Worm (Caenorhabditis elegans): ENCODE data around the gene tbx-2.

The tbx-2 gene

DNA sequence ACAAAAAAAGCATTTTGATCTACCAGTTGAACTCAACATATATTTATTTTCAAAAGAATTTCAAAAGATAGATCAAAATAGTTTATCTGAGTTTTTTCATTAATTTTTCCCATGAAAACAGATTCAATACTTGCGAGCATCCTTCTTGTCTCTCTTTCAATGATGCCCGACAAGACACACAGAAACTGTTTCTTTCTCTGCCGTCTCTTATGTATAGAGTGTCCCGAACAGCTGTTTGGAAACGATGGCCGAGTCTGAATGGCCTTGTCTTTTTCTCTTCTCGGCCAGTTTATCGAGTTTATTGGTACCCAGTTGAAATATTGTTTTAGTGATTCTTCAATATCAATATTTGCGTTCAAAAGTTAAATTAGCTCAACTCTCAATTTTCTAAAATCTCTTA lies 27.4 kb downstream of the tbx-2 start (continued):
- peak; percentile 9 for TF ChIP-seq F16B12.6 (tag; optimal IDR thresholded peaks at IDR 0.05)

DNA sequence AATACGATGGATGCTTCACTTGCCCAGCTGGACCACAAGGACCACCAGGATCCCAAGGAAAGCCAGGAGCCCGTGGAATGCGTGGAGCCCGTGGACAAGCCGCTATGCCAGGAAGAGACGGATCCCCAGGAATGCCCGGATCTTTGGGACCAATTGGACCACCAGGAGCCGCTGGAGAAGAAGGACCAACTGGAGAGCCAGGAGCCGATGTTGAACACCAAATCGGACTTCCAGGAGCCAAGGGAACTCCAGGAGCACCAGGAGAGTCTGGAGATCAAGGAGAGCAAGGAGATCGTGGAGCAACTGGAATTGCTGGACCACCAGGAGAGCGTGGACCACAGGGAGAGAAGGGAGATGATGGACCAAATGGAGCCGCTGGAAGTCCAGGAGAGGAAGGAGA lies 28.1 kb downstream of the tbx-2 start:
- no peak for TF ChIP-seq sup-37 (GFP tag; optimal IDR thresholded peaks at IDR 0.05)
- TF ChIP-seq vab-15 (tag; optimal IDR thresholded peaks at IDR 0.05): no peak
- TF ChIP-seq unc-98 (GFP tag; IDR thresholded peaks at IDR 0.05): no peak
- TF ChIP-seq ceh-8 (GFP tag; optimal IDR thresholded peaks at IDR 0.05): no peak
- no peak for TF ChIP-seq hpl-2 (GFP tag; optimal IDR thresholded peaks at IDR 0.05)
- no peak for TF ChIP-seq egl-13 (tag; optimal IDR thresholded peaks at IDR 0.05)
- TF ChIP-seq tlp-1 (tag; optimal IDR thresholded peaks at IDR 0.05): no peak
- no peak for TF ChIP-seq nhr-84 (tag; optimal IDR thresholded peaks at IDR 0.05)
- no peak for TF ChIP-seq xbp-1 (tag; optimal IDR thresholded peaks at IDR 0.05)
- no peak for TF ChIP-seq lir-3 (tag; optimal IDR thresholded peaks at IDR 0.05; ENCODE audit: poor library complexity)
- no peak for TF ChIP-seq elt-3 (tag; optimal IDR thresholded peaks at IDR 0.05)

DNA sequence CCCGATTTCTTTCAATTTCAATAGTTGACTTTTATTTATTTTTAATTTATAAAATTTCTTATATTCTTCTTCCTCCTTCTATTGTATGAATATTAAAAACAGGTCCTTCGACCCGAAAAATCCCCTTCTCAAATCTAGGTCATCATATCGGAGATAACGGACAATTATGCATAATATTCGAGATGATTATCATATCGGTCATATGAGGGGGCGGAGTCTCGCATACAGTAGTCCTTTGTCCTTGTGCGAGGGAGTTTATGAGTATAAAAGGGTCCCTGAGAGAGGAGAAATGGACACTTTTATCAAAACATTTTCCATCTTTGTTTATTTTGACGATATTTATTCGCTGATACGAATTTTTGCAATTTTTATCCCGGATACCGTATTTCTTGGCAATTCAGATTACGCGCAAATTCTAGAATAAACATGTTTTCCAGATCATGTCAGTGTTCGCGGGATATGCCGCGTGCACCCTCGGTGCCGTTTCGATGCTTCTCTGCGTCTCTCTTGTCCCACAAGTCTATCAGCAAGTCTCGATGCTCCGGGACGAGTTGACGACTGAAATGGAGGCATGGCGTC lies 29.1 kb downstream of the tbx-2 start, which contains the start of gene dpy-17:
Gene dpy-17 (plus strand): TSS at position 438 of the 579 bp plus-strand sequence.
- TF ChIP-seq grh-1 (GFP tag; IDR thresholded peaks at IDR 0.05) (no peak), aha-1 (tag; optimal IDR thresholded peaks at IDR 0.05) (no peak), pag-3 (tag; optimal IDR thresholded peaks at IDR 0.05; ENCODE audit: borderline replicate concordance, insufficient read depth) (no peak), nhr-20 (tag; optimal IDR thresholded peaks at IDR 0.05) (no peak), lin-39 (tag; optimal IDR thresholded peaks at IDR 0.05) (no peak), egl-27 (tag; optimal IDR thresholded peaks at IDR 0.05) (no peak), pqm-1 (tag; optimal IDR thresholded peaks at IDR 0.05) (no peak), C34B4.2 (tag; optimal IDR thresholded peaks at IDR 0.05) (no peak), sox-4 (tag; optimal IDR thresholded peaks at IDR 0.05) (no peak), ceh-82 (tag; optimal IDR thresholded peaks at IDR 0.05) (no peak), unc-30 (tag; optimal IDR thresholded peaks at IDR 0.05) (no peak), lsy-2 (tag; optimal IDR thresholded peaks at IDR 0.05) (no peak)

DNA sequence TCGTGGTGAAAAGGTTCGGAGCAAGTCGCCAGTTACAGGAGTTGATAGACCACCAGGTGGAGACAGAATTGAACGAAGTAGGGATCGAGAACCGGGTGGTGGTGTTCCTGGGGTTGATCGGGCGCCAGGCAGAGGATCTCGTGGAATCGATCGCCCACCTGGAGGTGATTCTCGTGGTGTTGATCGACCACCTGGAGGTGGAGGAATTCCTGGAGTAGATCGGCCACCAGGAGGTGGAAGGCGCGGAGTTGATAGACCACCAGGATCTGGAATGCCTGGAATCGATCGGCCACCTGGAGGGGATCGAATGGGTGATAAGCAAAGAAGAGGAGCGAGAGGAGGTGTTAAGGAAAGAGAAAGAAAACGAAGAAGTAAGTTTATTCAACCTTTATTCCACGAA lies 30.6 kb downstream of the tbx-2 start:
- no peak for TF ChIP-seq unc-86 (tag; optimal IDR thresholded peaks at IDR 0.05)
- TF ChIP-seq mdl-1 (tag; optimal IDR thresholded peaks at IDR 0.05): no peak
- no peak for TF ChIP-seq nhr-85 (tag)
- no peak for TF ChIP-seq nhr-90 (tag; optimal IDR thresholded peaks at IDR 0.05; ENCODE audit: poor library complexity)
- TF ChIP-seq lin-14 (GFP tag; optimal IDR thresholded peaks at IDR 0.05): no peak
- TF ChIP-seq elt-3 (tag; optimal IDR thresholded peaks at IDR 0.05): no peak
- TF ChIP-seq skn-1 (tag; optimal IDR thresholded peaks at IDR 0.05): no peak
- no peak for TF ChIP-seq mab-9 (GFP tag; IDR thresholded peaks at IDR 0.05)
- TF ChIP-seq mef-2 (tag; optimal IDR thresholded peaks at IDR 0.05): no peak
- TF ChIP-seq tlp-1 (tag; optimal IDR thresholded peaks at IDR 0.05): no peak
- TF ChIP-seq efl-3 (GFP tag; optimal IDR thresholded peaks at IDR 0.05): no peak

DNA sequence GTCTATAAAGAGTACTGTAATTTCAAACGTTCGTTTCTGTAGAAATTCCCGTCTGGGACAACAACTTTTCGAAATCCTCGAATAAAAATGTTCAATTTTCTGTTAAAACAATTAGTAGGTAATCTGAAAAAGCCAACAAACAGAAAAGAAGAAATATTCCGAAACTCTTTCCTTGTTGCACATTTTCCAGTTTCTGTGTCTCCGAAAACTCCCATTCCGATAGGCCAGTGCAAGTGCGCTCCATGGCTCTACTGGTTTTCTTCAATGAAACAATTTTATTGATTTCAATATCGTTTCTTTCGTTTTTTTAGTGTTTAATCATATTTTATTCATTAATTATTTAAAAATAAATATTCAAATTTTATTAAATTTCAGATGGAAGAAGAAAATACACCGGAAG lies 33.5 kb downstream of the tbx-2 start, which contains the start of gene F54D8.6:
Gene F54D8.6 (plus strand): TSS at position 370 of the 400 bp plus-strand sequence.
- TF ChIP-seq snu-23 (GFP tag; optimal IDR thresholded peaks at IDR 0.05) (peak; percentile 57), jun-1 (tag; optimal IDR thresholded peaks at IDR 0.05) (no peak), efl-3 (GFP tag; optimal IDR thresholded peaks at IDR 0.05) (no peak), mep-1 (tag; optimal IDR thresholded peaks at IDR 0.05) (peak; percentile 67), ama-1 (optimal IDR thresholded peaks at IDR 0.05) (no peak), mef-2 (tag; optimal IDR thresholded peaks at IDR 0.05) (no peak), skn-1 (tag; optimal IDR thresholded peaks at IDR 0.05) (peak; percentile 74), unc-98 (GFP tag; IDR thresholded peaks at IDR 0.05) (no peak), nhr-71 (tag; optimal IDR thresholded peaks at IDR 0.05) (peak; percentile 42), unc-130 (tag; optimal IDR thresholded peaks at IDR 0.05) (no peak), nhr-47 (tag; optimal IDR thresholded peaks at IDR 0.05) (peak; percentile 37), lin-14 (GFP tag; optimal IDR thresholded peaks at IDR 0.05) (peak; percentile 56), lsy-2 (tag; optimal IDR thresholded peaks at IDR 0.05) (peak; percentile 46 to 81), snpc-4 (tag; optimal IDR thresholded peaks at IDR 0.05) (no peak), C04F5.9 (tag; optimal IDR thresholded peaks at IDR 0.05) (no peak), nhr-77 (tag; optimal IDR thresholded peaks at IDR 0.05) (no peak), lin-35 (GFP tag; optimal IDR thresholded peaks at IDR 0.05) (peak; percentile 55 to 77), elt-2 (tag; optimal IDR thresholded peaks at IDR 0.05) (no peak), nhr-11 (tag; optimal IDR thresholded peaks at IDR 0.05) (no peak), swsn-7 (tag; optimal IDR thresholded peaks at IDR 0.05) (peak; percentile 31)
